Worm (Caenorhabditis elegans): Measurements from ENCODE around the gene spp-28.

spp-28 gene

ce11 chrIII:4223668-4224127 lies 33.6 kb upstream of the spp-28 start (continued):
- TF ChIP-seq unc-3 (GFP tag; conservative IDR thresholded peaks at IDR 0.05), result no peak
- TF ChIP-seq unc-3 (tag; optimal IDR thresholded peaks at IDR 0.05), result peak; percentile 57
- TF ChIP-seq unc-86 (tag; optimal IDR thresholded peaks at IDR 0.05), result no peak
- TF ChIP-seq lim-6 (tag; optimal IDR thresholded peaks at IDR 0.05), result peak; percentile 8
- TF ChIP-seq unc-55 (GFP tag; optimal IDR thresholded peaks at IDR 0.05), result peak; percentile 86
- no peak for TF ChIP-seq elt-4 (tag; optimal IDR thresholded peaks at IDR 0.05)
- peak; percentile 85 for TF ChIP-seq ceh-14 (tag; optimal IDR thresholded peaks at IDR 0.05)
- TF ChIP-seq sdc-2 (tag; optimal IDR thresholded peaks at IDR 0.05), result peak; percentile 32
- no peak for TF ChIP-seq Y22D7AL.16 (tag; optimal IDR thresholded peaks at IDR 0.05)
- peak; percentile 49 for TF ChIP-seq C08G9.2 (tag; optimal IDR thresholded peaks at IDR 0.05)
- no peak for TF ChIP-seq sox-2 (GFP tag; IDR thresholded peaks at IDR 0.05)
- TF ChIP-seq tbx-7 (tag; optimal IDR thresholded peaks at IDR 0.05), result no peak
- peak; percentile 66 for TF ChIP-seq rnt-1 (tag; optimal IDR thresholded peaks at IDR 0.05)
- peak; percentile 98 for TF ChIP-seq ceh-18 (tag; optimal IDR thresholded peaks at IDR 0.05)
- no peak for TF ChIP-seq K02D7.2 (tag; optimal IDR thresholded peaks at IDR 0.05)
- TF ChIP-seq ets-4 (tag; optimal IDR thresholded peaks at IDR 0.05), result peak; percentile 57
- TF ChIP-seq odd-2 (tag; optimal IDR thresholded peaks at IDR 0.05), result no peak
- TF ChIP-seq sox-4 (tag; optimal IDR thresholded peaks at IDR 0.05), result no peak
- peak; percentile 87 for TF ChIP-seq ceh-31 (tag; optimal IDR thresholded peaks at IDR 0.05)
- no peak for TF ChIP-seq hlh-15 (tag; optimal IDR thresholded peaks at IDR 0.05)
- TF ChIP-seq ref-2 (tag; optimal IDR thresholded peaks at IDR 0.05), result peak; percentile 61
- no peak for TF ChIP-seq ceh-45 (GFP tag; IDR thresholded peaks at IDR 0.05)
- no peak for TF ChIP-seq C38D4.7 (GFP tag; optimal IDR thresholded peaks at IDR 0.05)
- no peak for TF ChIP-seq ama-1 (optimal IDR thresholded peaks at IDR 0.05)
- peak; percentile 38 for TF ChIP-seq syd-9 (tag; optimal IDR thresholded peaks at IDR 0.05)
- TF ChIP-seq ttx-3 (tag; optimal IDR thresholded peaks at IDR 0.05), result no peak
- TF ChIP-seq hlh-30 (tag; optimal IDR thresholded peaks at IDR 0.05; ENCODE audit: insufficient read depth), result peak; percentile 62
- TF ChIP-seq tbx-2 (tag; optimal IDR thresholded peaks at IDR 0.05), result peak; percentile 78
- no peak for TF ChIP-seq ceh-22 (tag; optimal IDR thresholded peaks at IDR 0.05)
- peak; percentile 84 for TF ChIP-seq pros-1 (tag; optimal IDR thresholded peaks at IDR 0.05)
- TF ChIP-seq hlh-13 (GFP tag; optimal IDR thresholded peaks at IDR 0.05), result no peak
- peak; percentile 55 for TF ChIP-seq pqm-1 (tag; optimal IDR thresholded peaks at IDR 0.05)
- peak; percentile 72 for TF ChIP-seq ceh-34 (tag; optimal IDR thresholded peaks at IDR 0.05)
- TF ChIP-seq fkh-10 (GFP tag; optimal IDR thresholded peaks at IDR 0.05), result no peak
- no peak for TF ChIP-seq dmd-4 (tag; optimal IDR thresholded peaks at IDR 0.05; ENCODE audit: borderline replicate concordance)
- TF ChIP-seq pat-9 (tag; optimal IDR thresholded peaks at IDR 0.05), result peak; percentile 14
- no peak for TF ChIP-seq nhr-232 (tag; optimal IDR thresholded peaks at IDR 0.05)
- peak; percentile 36 for TF ChIP-seq hlh-8 (tag; optimal IDR thresholded peaks at IDR 0.05)
- peak; percentile 21 for TF ChIP-seq pag-3 (tag; optimal IDR thresholded peaks at IDR 0.05; ENCODE audit: borderline replicate concordance)
- TF ChIP-seq npax-4 (tag; optimal IDR thresholded peaks at IDR 0.05), result no peak
- no peak for TF ChIP-seq ahr-1 (tag; optimal IDR thresholded peaks at IDR 0.05)
- TF ChIP-seq K09A11.1 (tag; optimal IDR thresholded peaks at IDR 0.05; ENCODE audit: insufficient read depth), result peak; percentile 42
- no peak for TF ChIP-seq madf-2 (tag; optimal IDR thresholded peaks at IDR 0.05)
- TF ChIP-seq nfya-1 (tag; optimal IDR thresholded peaks at IDR 0.05), result peak; percentile 88
- TF ChIP-seq dve-1 (tag; optimal IDR thresholded peaks at IDR 0.05), result peak; percentile 29
- no peak for TF ChIP-seq ztf-16 (tag; optimal IDR thresholded peaks at IDR 0.05)
- TF ChIP-seq pax-1 (tag; optimal IDR thresholded peaks at IDR 0.05), result no peak
- TF ChIP-seq ceh-2 (tag; optimal IDR thresholded peaks at IDR 0.05), result peak; percentile 31
